Worm (Caenorhabditis elegans) whole organism, midembryonic: ENCODE measurements around the gene F35F10.7.

Experiments
- T22C8.4 ChIP-seq: fragments of 200-800 bp; sonication (Bioruptor generic); IDR thresholded peaks from 2 replicates; pipeline ENCODE4 v1.3.6; 2022; ENCODE audit warnings: missing genetic modification characterization, missing compliant biosample characterization
- cog-1 ChIP-seq: sonication (generic microtip); optimal IDR thresholded peaks from 2 replicates; lab custom pipeline; 2016; ENCODE audit warnings: missing genetic modification characterization, missing compliant biosample characterization
- flt-1 ChIP-seq: fragments of 200-800 bp; sonication (Bioruptor generic); IDR thresholded peaks from 2 replicates; pipeline ENCODE4 v1.3.6; 2022; ENCODE audit warnings: missing genetic modification characterization, missing compliant biosample characterization
- klf-2 ChIP-seq: fragments of 200-800 bp; sonication (Bioruptor generic); conservative IDR thresholded peaks from 2 replicates; pipeline ENCODE4 v1.3.6; 2022; ENCODE audit warnings: missing genetic modification reagents, missing genetic modification characterization, missing compliant biosample characterization
- med-1 ChIP-seq: sonication (generic microtip); optimal IDR thresholded peaks from 2 replicates; lab custom pipeline; 2017; ENCODE audit warnings: missing genetic modification characterization, mild to moderate bottlenecking, missing compliant biosample characterization, antibody characterized with exemption, missing genetic modification reagents; ENCODE audit not compliant: insufficient read depth
- ref-1 ChIP-seq: fragments of 200-800 bp; sonication (Bioruptor generic); conservative IDR thresholded peaks from 2 replicates; pipeline ENCODE4 v1.3.6; 2022; ENCODE audit warnings: missing genetic modification reagents, missing genetic modification characterization, missing compliant biosample characterization
- tab-1 ChIP-seq: fragments of 200-800 bp; sonication (Bioruptor generic); IDR thresholded peaks from 2 replicates; pipeline ENCODE4 v1.3.6; 2022; ENCODE audit warnings: missing genetic modification characterization, missing compliant biosample characterization
- ztf-23 ChIP-seq: fragments of 200-800 bp; sonication (Bioruptor generic); IDR thresholded peaks from 2 replicates; pipeline ENCODE4 v1.3.6; 2022; ENCODE audit warnings: missing genetic modification reagents, missing genetic modification characterization, missing compliant biosample characterization
- ztf-29 ChIP-seq: fragments of 200-800 bp; sonication (Bioruptor generic); IDR thresholded peaks from 2 replicates; pipeline ENCODE4 v1.3.6; 2022; ENCODE audit warnings: missing genetic modification reagents, missing genetic modification characterization, missing compliant biosample characterization

The F35F10.7 gene

ce11 chrV:3267950-3268349 is 19.3 kb downstream of the F35F10.7 start, which contains the start of gene T28A11.18:
Gene T28A11.18 (minus strand): TSS chrV:3268050.
- TF ChIP-seq ztf-23 (GFP tag; lab: Robert Waterston, UW) (no peak), cog-1 (no peak), med-1 (GFP tag; lab: Kevin White, UChicago) (no peak), flt-1 (GFP tag; lab: Robert Waterston, UW) (no peak), ref-1 (GFP tag; lab: Robert Waterston, UW) (no peak), T22C8.4 (no peak)

ce11 chrV:3266189-3266588 is 21.0 kb downstream of the F35F10.7 start, which contains the start of gene T28A11.17:
Gene T28A11.17 (minus strand): TSS chrV:3266289.
- TF ChIP-seq T22C8.4 (no peak), tab-1 (no peak), flt-1 (GFP tag; lab: Robert Waterston, UW) (no peak), ztf-23 (GFP tag; lab: Robert Waterston, UW) (no peak), med-1 (GFP tag; lab: Kevin White, UChicago) (no peak), ref-1 (GFP tag; lab: Robert Waterston, UW) (no peak), klf-2 (GFP tag; lab: Robert Waterston, UW) (no peak), ztf-29 (GFP tag; lab: Robert Waterston, UW) (no peak), cog-1 (no peak)

- TF ChIP-seq flt-1 (GFP tag; lab: Robert Waterston, UW), result no peak
- no peak for TF ChIP-seq T22C8.4
- no peak for TF ChIP-seq tab-1
- no peak for TF ChIP-seq klf-2 (GFP tag; lab: Robert Waterston, UW)
- no peak for TF ChIP-seq med-1 (GFP tag; lab: Kevin White, UChicago)
- TF ChIP-seq ztf-23 (GFP tag; lab: Robert Waterston, UW), result no peak
- no peak for TF ChIP-seq ref-1 (GFP tag; lab: Robert Waterston, UW)
- no peak for TF ChIP-seq cog-1
- no peak for TF ChIP-seq ztf-29 (GFP tag; lab: Robert Waterston, UW)
Measured at ce11 chrV:3260075-3260474, 27.2 kb downstream of the F35F10.7 start, which contains the start of gene srbc-5. Gene srbc-5 (plus strand): TSS chrV:3260375.

ce11 chrV:3259168-3259622 is 28.0 kb downstream of the F35F10.7 start, which contains the start of gene T28A11.16:
Gene T28A11.16 (minus strand): TSS chrV:3259218.
- no peak for TF ChIP-seq tab-1
- no peak for TF ChIP-seq klf-2 (GFP tag; lab: Robert Waterston, UW)
- no peak for TF ChIP-seq cog-1
- TF ChIP-seq ztf-23 (GFP tag; lab: Robert Waterston, UW), result no peak
- no peak for TF ChIP-seq flt-1 (GFP tag; lab: Robert Waterston, UW)
- TF ChIP-seq T22C8.4, result no peak
- no peak for TF ChIP-seq ztf-29 (GFP tag; lab: Robert Waterston, UW)
- no peak for TF ChIP-seq med-1 (GFP tag; lab: Kevin White, UChicago)
- no peak for TF ChIP-seq ref-1 (GFP tag; lab: Robert Waterston, UW)

ce11 chrV:3257277-3257676 is 30.0 kb downstream of the F35F10.7 start, which contains the start of gene T28A11.22:
Gene T28A11.22 (plus strand): TSS chrV:3257577.
- TF ChIP-seq tab-1 (no peak), med-1 (GFP tag; lab: Kevin White, UChicago) (no peak), ztf-29 (GFP tag; lab: Robert Waterston, UW) (no peak), T22C8.4 (no peak)

ce11 chrV:3256809-3257208 is 30.4 kb downstream of the F35F10.7 start:
- no peak for TF ChIP-seq klf-2 (GFP tag; lab: Robert Waterston, UW)
- no peak for TF ChIP-seq cog-1
- no peak for TF ChIP-seq T22C8.4
- no peak for TF ChIP-seq med-1 (GFP tag; lab: Kevin White, UChicago)
- no peak for TF ChIP-seq flt-1 (GFP tag; lab: Robert Waterston, UW)

- TF ChIP-seq T22C8.4 (no peak), klf-2 (GFP tag; lab: Robert Waterston, UW) (no peak), ztf-29 (GFP tag; lab: Robert Waterston, UW) (no peak)
Measured at ce11 chrV:3256051-3256450, 31.2 kb downstream of the F35F10.7 start, which contains the start of gene srt-63. Gene srt-63 (minus strand): TSS chrV:3256151.

ce11 chrV:3250153-3250552 is 37.1 kb downstream of the F35F10.7 start, which contains the start of gene T28A11.13:
Gene T28A11.13 (minus strand): TSS chrV:3250253.
- TF ChIP-seq ztf-29 (GFP tag; lab: Robert Waterston, UW), result no peak
- no peak for TF ChIP-seq klf-2 (GFP tag; lab: Robert Waterston, UW)
- no peak for TF ChIP-seq ref-1 (GFP tag; lab: Robert Waterston, UW)

- TF ChIP-seq klf-2 (GFP tag; lab: Robert Waterston, UW) (no peak), tab-1 (no peak), ref-1 (GFP tag; lab: Robert Waterston, UW) (no peak), ztf-23 (GFP tag; lab: Robert Waterston, UW) (no peak), ztf-29 (GFP tag; lab: Robert Waterston, UW) (no peak), cog-1 (no peak), T22C8.4 (no peak), med-1 (GFP tag; lab: Kevin White, UChicago) (no peak), flt-1 (GFP tag; lab: Robert Waterston, UW) (no peak)
Measured at ce11 chrV:3247515-3247914, 39.7 kb downstream of the F35F10.7 start, which contains the start of gene srj-8. Gene srj-8 (plus strand): TSS chrV:3247815.

ce11 chrV:3244703-3245102 is 42.5 kb downstream of the F35F10.7 start, which contains the start of gene srj-7:
Gene srj-7 (plus strand): TSS chrV:3245003.
- no peak for TF ChIP-seq ztf-29 (GFP tag; lab: Robert Waterston, UW)
- TF ChIP-seq ztf-23 (GFP tag; lab: Robert Waterston, UW), result no peak
- no peak for TF ChIP-seq ref-1 (GFP tag; lab: Robert Waterston, UW)
- TF ChIP-seq cog-1, result no peak
- TF ChIP-seq klf-2 (GFP tag; lab: Robert Waterston, UW), result no peak
- no peak for TF ChIP-seq flt-1 (GFP tag; lab: Robert Waterston, UW)
- TF ChIP-seq T22C8.4, result no peak
- no peak for TF ChIP-seq tab-1
- no peak for TF ChIP-seq med-1 (GFP tag; lab: Kevin White, UChicago)
